Worm (Caenorhabditis elegans) whole organism, L4 larva: ENCODE measurements around the gene del-6.

ENCODE experiments used
- ceh-62 ChIP-seq: sonication (generic microtip); optimal IDR thresholded peaks from 2 replicates; lab custom pipeline; 2017; ENCODE audit warnings: missing biosample characterization, missing genetic modification characterization
- hlh-30 ChIP-seq: sonication (generic microtip); optimal IDR thresholded peaks from 2 replicates; lab custom pipeline; 2017; ENCODE audit warnings: antibody characterized with exemption, mild to moderate bottlenecking, missing genetic modification characterization, missing compliant biosample characterization; ENCODE audit not compliant: insufficient read depth
- lin-39 ChIP-seq: fragments of 150-350 bp; optimal IDR thresholded peaks from 2 replicates; lab custom pipeline; 2014; ENCODE audit warnings: missing biosample characterization, missing genetic modification reagents, missing genetic modification characterization
- mxl-3 ChIP-seq: fragments of 200-800 bp; sonication (Bioruptor generic); optimal IDR thresholded peaks from 2 replicates; lab custom pipeline; 2018; ENCODE audit warnings: mild to moderate bottlenecking, missing genetic modification characterization, missing compliant biosample characterization
- nhr-11 ChIP-seq: fragments of 150-350 bp; optimal IDR thresholded peaks from 2 replicates; lab custom pipeline; 2014; ENCODE audit warnings: missing biosample characterization, missing genetic modification characterization
- nhr-76 ChIP-seq: fragments of 150-350 bp; optimal IDR thresholded peaks from 2 replicates; lab custom pipeline; 2014; ENCODE audit warnings: missing biosample characterization, missing genetic modification characterization
- zfp-3 ChIP-seq: fragments of 200-800 bp; sonication (Bioruptor generic); conservative IDR thresholded peaks from 2 replicates; pipeline ENCODE4 v1.3.6; 2022; ENCODE audit warnings: missing genetic modification reagents, missing genetic modification characterization, missing compliant biosample characterization

DNA sequence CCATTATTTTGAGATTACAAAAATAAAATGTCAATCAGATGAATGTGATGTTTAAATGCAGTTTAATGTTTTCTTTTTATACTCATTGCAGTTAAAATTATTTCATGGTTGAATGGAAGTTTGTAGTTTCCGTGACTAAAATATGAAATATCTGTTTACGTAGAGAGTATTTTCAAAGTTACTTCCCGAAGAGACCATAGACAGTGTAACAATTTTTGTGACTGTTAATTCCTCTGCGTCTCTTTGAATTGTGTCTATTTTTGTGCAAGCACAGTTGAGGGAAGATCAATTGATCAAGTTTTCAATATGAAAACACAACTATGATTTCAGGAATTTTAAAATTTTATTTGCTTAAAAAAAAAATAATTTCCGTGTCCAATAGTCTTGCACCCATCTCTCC, 26.0 kb upstream of the del-6 start, which contains the start of gene F25D1.5:
- TF ChIP-seq lin-39 (tag; lab: Kevin White, UChicago), result no peak
- no peak for TF ChIP-seq zfp-3
- no peak for TF ChIP-seq ceh-62 (tag; lab: Kevin White, UChicago)
- TF ChIP-seq hlh-30 (tag; lab: Kevin White, UChicago), result no peak
- no peak for TF ChIP-seq mxl-3 (GFP tag; lab: Kevin White, UChicago)
- no peak for TF ChIP-seq nhr-76
- no peak for TF ChIP-seq nhr-11 (tag; lab: Kevin White, UChicago)
